Fruit fly (Drosophila melanogaster) whole organism, adult: ENCODE results near the gene CG3529.

Experiments used
- CG11617 ChIP-seq: fragments of 200-800 bp; sonication (Bioruptor generic); optimal IDR thresholded peaks from 2 replicates; lab custom pipeline; 2017; ENCODE audit warnings: mild to moderate bottlenecking, missing biosample characterization, missing genetic modification reagents, missing genetic modification characterization
- CG12768 ChIP-seq: fragments of 200-800 bp; sonication (Bioruptor generic); optimal IDR thresholded peaks from 2 replicates; lab custom pipeline; 2017; ENCODE audit warnings: missing biosample characterization, missing genetic modification characterization, mild to moderate bottlenecking, moderate library complexity, missing genetic modification reagents
- CG14711 ChIP-seq: fragments of 200-800 bp; sonication (Bioruptor generic); optimal IDR thresholded peaks from 2 replicates; lab custom pipeline; 2018; ENCODE audit warnings: missing biosample characterization, mild to moderate bottlenecking, missing genetic modification characterization, moderate library complexity
- CG1620 ChIP-seq: fragments of 200-800 bp; sonication (Bioruptor generic); optimal IDR thresholded peaks from 2 replicates; lab custom pipeline; 2016; ENCODE audit warnings: missing biosample characterization, missing genetic modification characterization
- CG33017 ChIP-seq: fragments of 200-800 bp; sonication (Bioruptor generic); optimal IDR thresholded peaks from 2 replicates; lab custom pipeline; 2018; ENCODE audit warnings: missing biosample characterization, mild to moderate bottlenecking, missing genetic modification characterization, moderate library complexity
- CG5204 ChIP-seq: fragments of 200-800 bp; sonication (Bioruptor generic); optimal IDR thresholded peaks from 2 replicates; lab custom pipeline; 2016; ENCODE audit warnings: missing biosample characterization, missing genetic modification characterization
- CG7045 ChIP-seq: fragments of 200-800 bp; sonication (Bioruptor generic); optimal IDR thresholded peaks from 2 replicates; lab custom pipeline; 2017; ENCODE audit warnings: missing biosample characterization, mild to moderate bottlenecking, missing genetic modification characterization
- CG7101 ChIP-seq: fragments of 200-800 bp; sonication (Bioruptor generic); optimal IDR thresholded peaks from 2 replicates; lab custom pipeline; 2018; ENCODE audit warnings: missing biosample characterization, mild to moderate bottlenecking, missing genetic modification characterization, moderate library complexity
- Clk ChIP-seq: fragments of 200-800 bp; sonication (Bioruptor generic); optimal IDR thresholded peaks from 2 replicates; lab custom pipeline; 2017; ENCODE audit warnings: missing biosample characterization, missing genetic modification characterization
- Crg-1 ChIP-seq: fragments of 200-800 bp; sonication (Bioruptor generic); optimal IDR thresholded peaks from 2 replicates; lab custom pipeline; 2016; ENCODE audit warnings: missing biosample characterization, missing genetic modification characterization
- Hr96 ChIP-seq: fragments of 200-800 bp; sonication (Bioruptor generic); optimal IDR thresholded peaks from 2 replicates; lab custom pipeline; 2016; ENCODE audit warnings: missing biosample characterization, missing genetic modification characterization
- Mnt ChIP-seq: fragments of 200-800 bp; sonication (Bioruptor generic); optimal IDR thresholded peaks from 2 replicates; lab custom pipeline; 2016; ENCODE audit warnings: missing biosample characterization, mild to moderate bottlenecking, missing genetic modification characterization
- bab1 ChIP-seq: fragments of 200-800 bp; sonication (Bioruptor generic); optimal IDR thresholded peaks from 3 replicates; lab custom pipeline; 2019; ENCODE audit warnings: missing biosample characterization, mild to moderate bottlenecking, missing genetic modification characterization, moderate library complexity
- cic ChIP-seq: fragments of 200-800 bp; sonication (Bioruptor generic); optimal IDR thresholded peaks from 2 replicates; lab custom pipeline; 2017; ENCODE audit warnings: missing biosample characterization, mild to moderate bottlenecking, missing genetic modification characterization, moderate library complexity
- cnc ChIP-seq, 2 experiments: fragments of >200 bp; optimal IDR thresholded peaks; 2 replicates each; lab custom pipeline; 2017
- kay ChIP-seq: fragments of 200-800 bp; sonication (Bioruptor generic); peaks from one replicate; lab custom pipeline; 2016; ENCODE audit warnings: missing biosample characterization, missing genetic modification characterization, borderline replicate concordance
- ovo ChIP-seq: fragments of 200-800 bp; sonication (Bioruptor generic); optimal IDR thresholded peaks from 2 replicates; lab custom pipeline; 2016; ENCODE audit warnings: missing biosample characterization, missing genetic modification characterization
- pad ChIP-seq: fragments of 200-800 bp; sonication (Bioruptor generic); optimal IDR thresholded peaks from 3 replicates; lab custom pipeline; 2017; ENCODE audit warnings: missing biosample characterization, missing genetic modification characterization, mild to moderate bottlenecking, moderate library complexity, missing genetic modification reagents
- tj ChIP-seq: fragments of 200-800 bp; sonication (Bioruptor generic); optimal IDR thresholded peaks from 3 replicates; lab custom pipeline; 2017; ENCODE audit warnings: missing biosample characterization, mild to moderate bottlenecking, missing genetic modification characterization, moderate library complexity
- toe ChIP-seq: fragments of 200-800 bp; sonication (Bioruptor generic); optimal IDR thresholded peaks from 2 replicates; lab custom pipeline; 2016; ENCODE audit warnings: missing biosample characterization, missing genetic modification characterization

CG3529 gene

dm6 chr3L:9399855-9400254 is 46.8 kb upstream of the CG3529 start:
- TF ChIP-seq pad (GFP tag; lab: Kevin White, UChicago), result no peak
- no peak for TF ChIP-seq bab1 (GFP tag; lab: Kevin White, UChicago)
- no peak for TF ChIP-seq toe
- TF ChIP-seq Clk (GFP tag; lab: Kevin White, UChicago), result no peak
- no peak for TF ChIP-seq tj (GFP tag; lab: Kevin White, UChicago)
- TF ChIP-seq kay, result no peak

- no peak for TF ChIP-seq toe
- TF ChIP-seq cnc (optimal IDR thresholded peaks at IDR 0.05; lab: Kevin White, UChicago), result no peak
- no peak for TF ChIP-seq CG1620 (GFP tag; lab: Kevin White, UChicago)
- no peak for TF ChIP-seq CG33017 (tag; lab: Kevin White, UChicago)
- TF ChIP-seq tj (GFP tag; lab: Kevin White, UChicago), result no peak
- TF ChIP-seq pad (GFP tag; lab: Kevin White, UChicago), result no peak
Measured at dm6 chr3L:9400697-9401353, 45.8 kb upstream of the CG3529 start.

- TF ChIP-seq pad (GFP tag; lab: Kevin White, UChicago) (peak; percentile 87), Hr96 (GFP tag; lab: Kevin White, UChicago) (no peak), CG12768 (peak; percentile 13), Clk (GFP tag; lab: Kevin White, UChicago) (no peak), cnc (optimal IDR thresholded peaks at IDR 0.05; lab: Kevin White, UChicago) (no peak), kay (peak; percentile 96), cic (no peak), bab1 (GFP tag; lab: Kevin White, UChicago) (no peak), tj (GFP tag; lab: Kevin White, UChicago) (peak; percentile 74), toe (no peak), CG11617 (GFP tag; lab: Kevin White, UChicago) (no peak), ovo (GFP tag; lab: Kevin White, UChicago) (peak; percentile 93)
Measured at dm6 chr3L:9401354-9402156, 45.1 kb upstream of the CG3529 start.

dm6 chr3L:9402157-9402890 is 44.3 kb upstream of the CG3529 start, which contains the start of gene eIF4E1:
TSS of gene eIF4E1 (minus strand) at chr3L:9402460.
- peak; percentile 87 for TF ChIP-seq CG14711
- TF ChIP-seq tj (GFP tag; lab: Kevin White, UChicago), result peak; percentile 38
- peak; percentile 9 for TF ChIP-seq bab1 (GFP tag; lab: Kevin White, UChicago)
- no peak for TF ChIP-seq CG33017 (tag; lab: Kevin White, UChicago)
- no peak for TF ChIP-seq toe
- TF ChIP-seq kay, result peak; percentile 38
- peak; percentile 78 for TF ChIP-seq Mnt (GFP tag; lab: Kevin White, UChicago)
- TF ChIP-seq Clk (GFP tag; lab: Kevin White, UChicago), result no peak
- TF ChIP-seq CG1620 (GFP tag; lab: Kevin White, UChicago), result no peak
- no peak for TF ChIP-seq Crg-1 (GFP tag; lab: Kevin White, UChicago)

dm6 chr3L:9404497-9404896 is 42.2 kb upstream of the CG3529 start, which contains the start of gene Cpr67B:
TSS of gene Cpr67B (plus strand) at chr3L:9404797.
- no peak for TF ChIP-seq CG5204 (GFP tag; lab: Kevin White, UChicago)

- TF ChIP-seq CG5204 (GFP tag; lab: Kevin White, UChicago), result no peak
- no peak for TF ChIP-seq CG7101 (tag; lab: Kevin White, UChicago)
- TF ChIP-seq CG14711, result no peak
- TF ChIP-seq pad (GFP tag; lab: Kevin White, UChicago), result no peak
- no peak for TF ChIP-seq CG7045
- TF ChIP-seq CG12768, result no peak
- no peak for TF ChIP-seq bab1 (GFP tag; lab: Kevin White, UChicago)
- no peak for TF ChIP-seq CG33017 (tag; lab: Kevin White, UChicago)
- no peak for TF ChIP-seq Crg-1 (GFP tag; lab: Kevin White, UChicago)
- TF ChIP-seq cnc (optimal IDR thresholded peaks at IDR 0.05; lab: Kevin White, UChicago), result no peak
Measured at dm6 chr3L:9410030-9410589, 36.6 kb upstream of the CG3529 start.
